Worm (Caenorhabditis elegans) whole organism, L4 larva: ENCODE measurements around the gene sre-34.

Experiments used
- F37D6.2 ChIP-seq: sonication (generic microtip); optimal IDR thresholded peaks from 2 replicates; lab custom pipeline; 2016; ENCODE audit warnings: mild to moderate bottlenecking, missing genetic modification characterization, missing compliant biosample characterization
- F49E8.2 ChIP-seq: sonication (generic microtip); optimal IDR thresholded peaks from 2 replicates; lab custom pipeline; 2016; ENCODE audit warnings: missing compliant biosample characterization, mild to moderate bottlenecking, missing genetic modification characterization, borderline replicate concordance
- R02D3.7 ChIP-seq: fragments of 150-350 bp; sonication (generic microtip); optimal IDR thresholded peaks from 3 replicates; lab custom pipeline; 2014; ENCODE audit warnings: missing biosample characterization, missing genetic modification characterization
- T20F7.1 ChIP-seq: fragments of 200-800 bp; sonication (Bioruptor generic); optimal IDR thresholded peaks from 2 replicates; lab custom pipeline; 2018; ENCODE audit warnings: mild to moderate bottlenecking, missing genetic modification characterization, missing compliant biosample characterization
- T26A8.4 ChIP-seq: fragments of 200-800 bp; sonication (Bioruptor generic); IDR thresholded peaks from 2 replicates; pipeline ENCODE4 v1.3.6; 2022; ENCODE audit warnings: missing genetic modification characterization, missing compliant biosample characterization
- ZK337.2 ChIP-seq: fragments of 200-800 bp; sonication (Bioruptor generic); IDR thresholded peaks from 2 replicates; pipeline ENCODE4 v1.3.6; 2022; ENCODE audit warnings: missing genetic modification reagents, missing genetic modification characterization, missing compliant biosample characterization
- aha-1 ChIP-seq: fragments of 150-350 bp; peaks from one replicate; lab custom pipeline; 2014; ENCODE audit warnings: missing biosample characterization, missing genetic modification characterization
- arid-1 ChIP-seq: fragments of 200-800 bp; sonication (Bioruptor generic); conservative IDR thresholded peaks from 2 replicates; pipeline ENCODE4 v1.3.6; 2022; ENCODE audit warnings: missing genetic modification reagents, missing genetic modification characterization, missing compliant biosample characterization
- attf-4 ChIP-seq: sonication (generic microtip); optimal IDR thresholded peaks from 3 replicates; lab custom pipeline; 2017; ENCODE audit warnings: missing biosample characterization, missing genetic modification characterization
- ceh-28 ChIP-seq: fragments of 150-350 bp; optimal IDR thresholded peaks from 2 replicates; lab custom pipeline; 2014; ENCODE audit warnings: missing biosample characterization, missing genetic modification reagents, missing genetic modification characterization
- ceh-62 ChIP-seq: sonication (generic microtip); optimal IDR thresholded peaks from 2 replicates; lab custom pipeline; 2017; ENCODE audit warnings: missing biosample characterization, missing genetic modification characterization
- ceh-82 ChIP-seq: sonication (generic microtip); optimal IDR thresholded peaks from 2 replicates; lab custom pipeline; 2017; ENCODE audit warnings: missing biosample characterization, missing genetic modification characterization
- cey-2 ChIP-seq: sonication (generic microtip); optimal IDR thresholded peaks from 3 replicates; lab custom pipeline; 2017; ENCODE audit warnings: missing genetic modification characterization, mild to moderate bottlenecking, missing compliant biosample characterization, antibody characterized with exemption, borderline replicate concordance; ENCODE audit not compliant: insufficient read depth
- ctbp-1 ChIP-seq: fragments of 200-800 bp; sonication (Bioruptor generic); IDR thresholded peaks from 2 replicates; pipeline ENCODE4 v1.3.6; 2022; ENCODE audit warnings: missing genetic modification reagents, missing genetic modification characterization, missing compliant biosample characterization
- daf-19 ChIP-seq: fragments of 200-800 bp; sonication (Bioruptor generic); conservative IDR thresholded peaks from 2 replicates; pipeline ENCODE4 v1.3.6; 2022; ENCODE audit warnings: missing genetic modification characterization, missing compliant biosample characterization
- dmd-8 ChIP-seq: fragments of 200-800 bp; sonication (Bioruptor generic); IDR thresholded peaks from 2 replicates; pipeline ENCODE4 v1.3.6; 2022; ENCODE audit warnings: missing genetic modification characterization, missing compliant biosample characterization
- dve-1 ChIP-seq: sonication (generic microtip); optimal IDR thresholded peaks from 2 replicates; lab custom pipeline; 2017; ENCODE audit warnings: antibody characterized with exemption, mild to moderate bottlenecking, missing genetic modification characterization, missing compliant biosample characterization; ENCODE audit not compliant: insufficient read depth
- egl-27 ChIP-seq: sonication (generic microtip); optimal IDR thresholded peaks from 3 replicates; lab custom pipeline; 2017; ENCODE audit warnings: missing biosample characterization, missing genetic modification reagents, missing genetic modification characterization
- fos-1 ChIP-seq: fragments of 150-350 bp; optimal IDR thresholded peaks from 2 replicates; lab custom pipeline; 2014; ENCODE audit warnings: missing biosample characterization, missing genetic modification characterization
- hlh-30 ChIP-seq: sonication (generic microtip); optimal IDR thresholded peaks from 2 replicates; lab custom pipeline; 2017; ENCODE audit warnings: antibody characterized with exemption, mild to moderate bottlenecking, missing genetic modification characterization, missing compliant biosample characterization; ENCODE audit not compliant: insufficient read depth
- hmg-1.1 ChIP-seq: fragments of 200-800 bp; sonication (Bioruptor generic); IDR thresholded peaks from 2 replicates; pipeline ENCODE4 v1.3.6; 2022; ENCODE audit warnings: missing genetic modification reagents, missing genetic modification characterization, missing compliant biosample characterization
- lin-13 ChIP-seq: fragments of 150-350 bp; optimal IDR thresholded peaks from 2 replicates; lab custom pipeline; 2014; ENCODE audit warnings: missing biosample characterization, missing genetic modification reagents, missing genetic modification characterization
- madf-9 ChIP-seq: fragments of 200-800 bp; sonication (Bioruptor generic); conservative IDR thresholded peaks from 2 replicates; pipeline ENCODE4 v1.3.6; 2022; ENCODE audit warnings: missing genetic modification reagents, missing genetic modification characterization, missing compliant biosample characterization
- mdl-1 ChIP-seq, 2 experiments: fragments of 150-350 bp in 1 of 2; sonication (generic microtip) in 1 of 2; optimal IDR thresholded peaks; 2 replicates each; lab custom pipeline; 2014 to 2017; ENCODE audit warnings: missing biosample characterization in 2 of 2, missing genetic modification characterization in 2 of 2
- mdt-29 ChIP-seq: fragments of 200-800 bp; sonication (Bioruptor generic); IDR thresholded peaks from 2 replicates; pipeline ENCODE4 v1.3.6; 2022; ENCODE audit warnings: missing genetic modification reagents, missing genetic modification characterization, missing compliant biosample characterization
- mes-2 ChIP-seq: sonication (generic microtip); optimal IDR thresholded peaks from 2 replicates; lab custom pipeline; 2016; ENCODE audit warnings: missing genotype, mild to moderate bottlenecking, missing genetic modification characterization, missing compliant biosample characterization; ENCODE audit not compliant: poor library complexity, severe bottlenecking
- mxl-2 ChIP-seq: fragments of 200-800 bp; sonication (Bioruptor generic); conservative IDR thresholded peaks from 2 replicates; pipeline ENCODE4 v1.3.6; 2022; ENCODE audit warnings: missing genetic modification reagents, missing genetic modification characterization, missing compliant biosample characterization
- mxl-3 ChIP-seq: fragments of 200-800 bp; sonication (Bioruptor generic); optimal IDR thresholded peaks from 2 replicates; lab custom pipeline; 2018; ENCODE audit warnings: mild to moderate bottlenecking, missing genetic modification characterization, missing compliant biosample characterization
- nhr-10 ChIP-seq: fragments of 150-350 bp; optimal IDR thresholded peaks from 2 replicates; lab custom pipeline; 2014; ENCODE audit warnings: missing biosample characterization, missing genetic modification characterization
- nhr-111 ChIP-seq: fragments of 200-800 bp; sonication (Bioruptor generic); optimal IDR thresholded peaks from 2 replicates; lab custom pipeline; 2018; ENCODE audit warnings: mild to moderate bottlenecking, missing genetic modification characterization, missing compliant biosample characterization
- nhr-41 ChIP-seq: fragments of 200-800 bp; sonication (Bioruptor generic); IDR thresholded peaks from 2 replicates; pipeline ENCODE4 v1.3.6; 2022; ENCODE audit warnings: missing genetic modification reagents, missing genetic modification characterization, missing compliant biosample characterization
- nhr-42 ChIP-seq: fragments of 200-800 bp; sonication (Bioruptor generic); IDR thresholded peaks from 2 replicates; pipeline ENCODE4 v1.3.6; 2022; ENCODE audit warnings: missing genetic modification characterization, missing compliant biosample characterization
- nhr-76 ChIP-seq: fragments of 150-350 bp; optimal IDR thresholded peaks from 2 replicates; lab custom pipeline; 2014; ENCODE audit warnings: missing biosample characterization, missing genetic modification characterization
- set-16 ChIP-seq: fragments of 200-800 bp; sonication (Bioruptor generic); IDR thresholded peaks from 2 replicates; pipeline ENCODE4 v1.3.6; 2022; ENCODE audit warnings: missing genetic modification reagents, missing genetic modification characterization, missing compliant biosample characterization
- tra-1 ChIP-seq: fragments of 200-800 bp; sonication (Bioruptor generic); IDR thresholded peaks from 2 replicates; pipeline ENCODE4 v1.3.6; 2022; ENCODE audit warnings: missing genetic modification reagents, missing genetic modification characterization, missing compliant biosample characterization
- unc-62 ChIP-seq, 3 experiments: fragments of 150-350 bp in 1 of 3; sonication (generic microtip); optimal IDR thresholded peaks in 2 of 3; peaks in 1 of 3; 1 replicate in 1 of 3; 2 replicates in 2 of 3; lab custom pipeline; 2014 to 2017; ENCODE audit warnings: missing biosample characterization in 3 of 3, missing genetic modification characterization in 3 of 3, missing genetic modification reagents in 3 of 3, missing genotype in 1 of 3

The sre-34 gene

ce11 chrII:12449849-12450248 lies at the start of gene sre-34:
Gene sre-34 (plus strand): TSS chrII:12450149.
- no peak for TF ChIP-seq T20F7.1 (GFP tag; lab: Kevin White, UChicago)

ce11 chrII:12401791-12402190 lies 48.2 kb upstream of the sre-34 start, which contains the start of gene sre-29:
Gene sre-29 (minus strand): TSS chrII:12401891.
- TF ChIP-seq nhr-111 (no peak), mdl-1 (tag; optimal IDR thresholded peaks at IDR 0.05; lab: Kevin White, UChicago) (no peak)

DNA sequence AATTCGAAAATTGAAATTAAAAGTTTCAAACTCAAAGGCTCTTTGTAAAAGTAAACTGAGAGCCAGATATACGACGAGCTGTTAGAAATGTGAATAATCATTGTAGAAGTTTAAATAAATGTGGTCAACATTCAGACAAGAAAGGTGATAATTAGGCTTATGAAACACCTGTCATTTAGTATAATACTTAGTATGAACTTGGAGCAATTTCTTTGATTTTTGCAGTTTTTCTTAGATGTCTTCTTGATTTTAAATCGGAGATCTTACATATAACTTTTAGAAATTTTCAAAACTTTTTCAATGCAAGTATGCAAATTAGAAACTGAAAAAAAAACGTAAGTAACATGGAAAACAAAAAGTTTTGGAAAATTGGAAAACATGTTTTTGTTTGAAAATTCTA lies 43.6 kb upstream of the sre-34 start, which contains the start of gene sre-30:
Gene sre-30, minus strand, starts transcription at position 101 of the 400 bp plus-strand sequence.
- no peak for TF ChIP-seq hlh-30
- TF ChIP-seq aha-1 (tag; lab: Kevin White, UChicago): no peak
- TF ChIP-seq mxl-3: no peak
- no peak for TF ChIP-seq nhr-10 (tag; lab: Kevin White, UChicago)
- no peak for TF ChIP-seq attf-4
- TF ChIP-seq F49E8.2 (tag; lab: Kevin White, UChicago): no peak
- no peak for TF ChIP-seq nhr-41 (GFP tag; lab: Robert Waterston, UW)
- TF ChIP-seq arid-1 (GFP tag; lab: Robert Waterston, UW): no peak
- TF ChIP-seq madf-9 (GFP tag; lab: Robert Waterston, UW): no peak
- no peak for TF ChIP-seq nhr-76 (tag; lab: Kevin White, UChicago)
- no peak for TF ChIP-seq unc-62 (GFP tag; optimal IDR thresholded peaks at IDR 0.05 in 1 of 2; lab: Kevin White, UChicago)
- no peak for TF ChIP-seq unc-62 (tag; optimal IDR thresholded peaks at IDR 0.05; lab: Kevin White, UChicago)
- no peak for TF ChIP-seq lin-13 (GFP tag; lab: Kevin White, UChicago)
- no peak for TF ChIP-seq T26A8.4 (GFP tag; lab: Robert Waterston, UW)
- no peak for TF ChIP-seq nhr-42 (GFP tag; lab: Robert Waterston, UW)
- TF ChIP-seq mxl-2 (GFP tag; lab: Robert Waterston, UW): no peak
- TF ChIP-seq, all 104 proteins: peak for 0

ce11 chrII:12408717-12409116 lies 41.2 kb upstream of the sre-34 start, which contains the start of gene sre-31:
Gene sre-31 (minus strand): TSS chrII:12408817.
- TF ChIP-seq daf-19 (GFP tag; lab: Robert Waterston, UW) (no peak), lin-13 (GFP tag; lab: Kevin White, UChicago) (no peak), ZK337.2 (GFP tag; lab: Robert Waterston, UW) (no peak), R02D3.7 (tag; lab: Kevin White, UChicago) (no peak), F37D6.2 (tag; lab: Kevin White, UChicago) (no peak), ceh-82 (tag; lab: Kevin White, UChicago) (no peak), ceh-62 (tag; lab: Kevin White, UChicago) (no peak), dve-1 (tag; lab: Kevin White, UChicago) (no peak), dmd-8 (GFP tag; lab: Robert Waterston, UW) (no peak), ctbp-1 (GFP tag; lab: Robert Waterston, UW) (no peak), egl-27 (tag; lab: Kevin White, UChicago) (no peak), hmg-1.1 (GFP tag; lab: Robert Waterston, UW) (no peak), mdt-29 (GFP tag; lab: Robert Waterston, UW) (no peak), fos-1 (tag; lab: Kevin White, UChicago) (no peak), ceh-28 (tag; lab: Kevin White, UChicago) (no peak), unc-62 (GFP tag; optimal IDR thresholded peaks at IDR 0.05 in 1 of 2; lab: Kevin White, UChicago) (no peak), unc-62 (tag; optimal IDR thresholded peaks at IDR 0.05; lab: Kevin White, UChicago) (no peak), tra-1 (no peak), set-16 (GFP tag; lab: Robert Waterston, UW) (no peak), mes-2 (tag; lab: Kevin White, UChicago) (no peak), cey-2 (no peak)
